Fruit fly (Drosophila melanogaster): ENCODE measurements around the gene Josd.

Gene Josd

dm6 chrX:6301052-6301451, 40.1 kb downstream of the Josd start, which contains the start of gene CG12219 (continued):
- TF ChIP-seq nerfin-2 (GFP tag; IDR thresholded peaks at IDR 0.05; ENCODE audit: partially characterized antibody) (0 out of 2 replicates have a peak, but pooled peaks have one; percentile 22), CG2116 (GFP tag; optimal IDR thresholded peaks at IDR 0.05) (peak; percentile 61), Doc3 (GFP tag; IDR thresholded peaks at IDR 0.05; ENCODE audit: partially characterized antibody) (0 out of 3 replicates have a peak, but pooled peaks have one; percentile 41), CG12744 (GFP tag; optimal IDR thresholded peaks at IDR 0.05) (no peak), eve (GFP tag; optimal IDR thresholded peaks at IDR 0.05) (no peak), Poxn (GFP tag; IDR thresholded peaks at IDR 0.05) (no peak), lab (GFP tag; optimal IDR thresholded peaks at IDR 0.05) (no peak), CG9437 (GFP tag; optimal IDR thresholded peaks at IDR 0.05) (peak; percentile 100), hkb (optimal IDR thresholded peaks at IDR 0.05) (no peak), hkb (GFP tag; IDR thresholded peaks at IDR 0.05) (no peak), bbx (GFP tag; IDR thresholded peaks at IDR 0.05; ENCODE audit: partially characterized antibody) (peak; percentile 50), CG17186 (GFP tag; optimal IDR thresholded peaks at IDR 0.05) (peak; percentile 20), vvl (GFP tag; IDR thresholded peaks at IDR 0.05) (peak; percentile 23; the same call in 1 of the 2 replicates), Oli (tag; optimal IDR thresholded peaks at IDR 0.05) (no peak), Ets65A (GFP tag) (no peak), MBD-R2 (GFP tag; IDR thresholded peaks at IDR 0.05) (peak; percentile 81), CG12659 (GFP tag; optimal IDR thresholded peaks at IDR 0.05) (peak; percentile 20), CG34224 (GFP tag; IDR thresholded peaks at IDR 0.05; ENCODE audit: partially characterized antibody) (peak; percentile 73), pzg (GFP tag; optimal IDR thresholded peaks at IDR 0.05) (peak; percentile 72), HmgZ (tag; optimal IDR thresholded peaks at IDR 0.05) (peak; percentile 20), stwl (tag; optimal IDR thresholded peaks at IDR 0.05) (peak; percentile 74), Lhr (GFP tag; optimal IDR thresholded peaks at IDR 0.05) (peak; percentile 5), Myb (GFP tag; optimal IDR thresholded peaks at IDR 0.05) (peak; percentile 91), sna (GFP tag; IDR thresholded peaks at IDR 0.05; ENCODE audit: partially characterized antibody) (peak; percentile 48), CG17829 (tag; optimal IDR thresholded peaks at IDR 0.05) (no peak), CoRest (tag; optimal IDR thresholded peaks at IDR 0.05) (peak; percentile 7), CG16813 (GFP tag; IDR thresholded peaks at IDR 0.05; ENCODE audit: partially characterized antibody) (peak; percentile 42; the same call in 2 of the 3 replicates), Dll (GFP tag; IDR thresholded peaks at IDR 0.05; ENCODE audit: partially characterized antibody) (peak; percentile 75), knrl (GFP tag; IDR thresholded peaks at IDR 0.05; ENCODE audit: partially characterized antibody) (peak; percentile 36; the same call in 1 of the 3 replicates), Nf-YC (tag; optimal IDR thresholded peaks at IDR 0.05) (peak; percentile 30), ap (GFP tag; IDR thresholded peaks at IDR 0.05) (no peak), Spps (tag; optimal IDR thresholded peaks at IDR 0.05) (no peak), YL-1 (GFP tag; optimal IDR thresholded peaks at IDR 0.05) (peak; percentile 59), CG2129 (GFP tag; IDR thresholded peaks at IDR 0.05; ENCODE audit: partially characterized antibody) (peak; percentile 27; the same call in 1 of the 2 replicates), Scr (GFP tag; IDR thresholded peaks at IDR 0.05; ENCODE audit: partially characterized antibody) (peak; percentile 59), chinmo (GFP tag; IDR thresholded peaks at IDR 0.05; ENCODE audit: partially characterized antibody) (0 out of 4 replicates have a peak, but pooled peaks have one; percentile 10), CG14710 (tag; optimal IDR thresholded peaks at IDR 0.05) (peak; percentile 53), Pdp1 (GFP tag; optimal IDR thresholded peaks at IDR 0.05) (peak in 1 of 2 experiments; percentile 90), hbn (GFP tag; IDR thresholded peaks at IDR 0.05; ENCODE audit: partially characterized antibody) (peak; percentile 65), CG7963 (GFP tag; IDR thresholded peaks at IDR 0.05; ENCODE audit: partially characterized antibody) (no peak), exex (tag; optimal IDR thresholded peaks at IDR 0.05) (no peak), trem (tag; optimal IDR thresholded peaks at IDR 0.05) (peak; percentile 49), Ets97D (GFP tag; optimal IDR thresholded peaks at IDR 0.05) (peak; percentile 37), dmrt11E (tag; optimal IDR thresholded peaks at IDR 0.05) (no peak), Bgb (GFP tag; IDR thresholded peaks at IDR 0.05; ENCODE audit: partially characterized antibody) (peak; percentile 60), CG11696 (GFP tag; IDR thresholded peaks at IDR 0.05) (no peak), ato (GFP tag; IDR thresholded peaks at IDR 0.05; ENCODE audit: partially characterized antibody) (peak; percentile 10; the same call in 1 of the 2 replicates), Med (GFP tag) (peak; percentile 64)
